Fruit fly (Drosophila melanogaster): Measurements from ENCODE around the gene CG7365.

DNA sequence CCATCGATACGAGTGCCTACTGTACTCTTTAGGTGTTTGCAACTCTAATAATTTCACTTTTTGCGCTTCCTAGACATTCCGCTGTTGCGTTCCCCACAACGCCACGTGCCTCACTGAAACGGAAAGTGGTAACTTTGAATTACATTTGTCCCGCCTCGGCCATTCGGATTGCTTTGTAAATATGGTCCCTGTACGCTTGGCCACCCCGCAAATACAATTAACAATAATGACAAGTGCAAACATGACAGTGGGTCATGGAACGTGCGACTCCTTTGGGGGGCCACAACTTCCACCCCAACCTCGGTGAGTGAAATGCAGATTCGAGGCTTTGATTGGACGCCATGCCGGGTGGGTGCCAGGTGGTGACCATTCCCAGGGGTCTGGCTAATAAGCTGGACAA is 15.7 kb downstream of the CG7365 start, which contains the start of gene Ir76b:
- TF ChIP-seq CG8478 (optimal IDR thresholded peaks at IDR 0.05) (no peak), psq (optimal IDR thresholded peaks at IDR 0.05) (no peak), usp (GFP tag; optimal IDR thresholded peaks at IDR 0.05) (no peak), Dll (optimal IDR thresholded peaks at IDR 0.05) (no peak)

Measured in whole organism.